Fruit fly (Drosophila melanogaster) whole organism, embryonic: ENCODE data around the gene CG9961.

Experiments used
- Antp ChIP-seq: fragments of 200-800 bp; sonication (Bioruptor generic); optimal IDR thresholded peaks from 3 replicates; lab custom pipeline; 2016; ENCODE audit warnings: missing biosample characterization, missing genetic modification characterization
- Asciz ChIP-seq: fragments of 200-800 bp; sonication (Bioruptor generic); optimal IDR thresholded peaks from 2 replicates; lab custom pipeline; 2017; ENCODE audit warnings: missing biosample characterization, mild to moderate bottlenecking, missing genetic modification characterization, missing genetic modification reagents
- Bgb ChIP-seq: fragments of 200-800 bp; sonication (Bioruptor generic); IDR thresholded peaks from 2 replicates; pipeline ENCODE4 v1.3.6; 2022; ENCODE audit warnings: missing biosample characterization, missing genetic modification characterization; ENCODE audit not compliant: partially characterized antibody
- C15 ChIP-seq: fragments of 200-800 bp; sonication (Bioruptor generic); IDR thresholded peaks from 3 replicates; pipeline ENCODE4 v1.3.6; 2022; ENCODE audit warnings: missing biosample characterization, missing genetic modification characterization
- CG10147 ChIP-seq: fragments of 200-800 bp; sonication (Bioruptor generic); optimal IDR thresholded peaks from 2 replicates; lab custom pipeline; 2019; ENCODE audit warnings: missing biosample characterization, mild to moderate bottlenecking, missing genetic modification characterization, moderate library complexity
- CG10209 ChIP-seq: fragments of 200-800 bp; sonication (Bioruptor generic); optimal IDR thresholded peaks from 3 replicates; lab custom pipeline; 2017; ENCODE audit warnings: missing biosample characterization, mild to moderate bottlenecking, missing genetic modification characterization, missing genetic modification reagents
- CG10274 ChIP-seq: fragments of 200-800 bp; sonication (Bioruptor generic); optimal IDR thresholded peaks from 3 replicates; lab custom pipeline; 2017; ENCODE audit warnings: missing biosample characterization, mild to moderate bottlenecking, missing genetic modification characterization
- CG10462 ChIP-seq: fragments of 200-800 bp; sonication (Bioruptor generic); optimal IDR thresholded peaks from 2 replicates; lab custom pipeline; 2016; ENCODE audit warnings: missing biosample characterization, missing genetic modification characterization
- CG12155 ChIP-seq: fragments of 200-800 bp; sonication (Bioruptor generic); optimal IDR thresholded peaks from 3 replicates; lab custom pipeline; 2016; ENCODE audit warnings: missing biosample characterization, missing genetic modification characterization
- CG12744 ChIP-seq: fragments of 200-800 bp; sonication (Bioruptor generic); optimal IDR thresholded peaks from 2 replicates; lab custom pipeline; 2016; ENCODE audit warnings: missing biosample characterization, missing genetic modification characterization
- CG12769 ChIP-seq: fragments of 200-800 bp; sonication (Bioruptor generic); optimal IDR thresholded peaks from 2 replicates; lab custom pipeline; 2019; ENCODE audit warnings: missing biosample characterization, mild to moderate bottlenecking, missing genetic modification characterization, moderate library complexity
- CG13424 ChIP-seq: fragments of 200-800 bp; sonication (Bioruptor generic); optimal IDR thresholded peaks from 2 replicates; lab custom pipeline; 2019; ENCODE audit warnings: missing biosample characterization, mild to moderate bottlenecking, missing genetic modification characterization, moderate library complexity
- CG13624 ChIP-seq: fragments of 200-800 bp; sonication (Bioruptor generic); optimal IDR thresholded peaks from 2 replicates; lab custom pipeline; 2016; ENCODE audit warnings: missing biosample characterization, missing genetic modification characterization
- CG18619 ChIP-seq: fragments of 200-800 bp; sonication (Bioruptor generic); optimal IDR thresholded peaks from 3 replicates; lab custom pipeline; 2017; ENCODE audit warnings: missing biosample characterization, mild to moderate bottlenecking, missing genetic modification characterization
- CG2120 ChIP-seq: fragments of 200-800 bp; sonication (Bioruptor generic); optimal IDR thresholded peaks from 3 replicates; lab custom pipeline; 2016; ENCODE audit warnings: missing biosample characterization, missing genetic modification characterization
- CG2199 ChIP-seq: fragments of 200-800 bp; sonication (Bioruptor generic); IDR thresholded peaks from 3 replicates; pipeline ENCODE4 v1.3.6; 2022; ENCODE audit warnings: missing biosample characterization, missing genetic modification characterization
- CG30403 ChIP-seq: fragments of 200-800 bp; sonication (Bioruptor generic); optimal IDR thresholded peaks from 3 replicates; lab custom pipeline; 2016; ENCODE audit warnings: missing biosample characterization, missing genetic modification characterization
- CG32532 ChIP-seq: fragments of 200-800 bp; sonication (Bioruptor generic); IDR thresholded peaks from 2 replicates; pipeline ENCODE4 v1.3.6; 2022; ENCODE audit warnings: missing biosample characterization, missing genetic modification characterization
- CG34422 ChIP-seq: fragments of 200-800 bp; sonication (Bioruptor generic); IDR thresholded peaks from 3 replicates; pipeline ENCODE4 v1.3.6; 2022; ENCODE audit warnings: missing biosample characterization, missing genetic modification characterization
- CG6689 ChIP-seq: fragments of 200-800 bp; sonication (Bioruptor generic); IDR thresholded peaks from 2 replicates; pipeline ENCODE4 v1.3.6; 2022; ENCODE audit warnings: missing biosample characterization, missing genetic modification characterization
- CG7357 ChIP-seq: fragments of 200-800 bp; sonication (Bioruptor generic); IDR thresholded peaks from 3 replicates; pipeline ENCODE4 v1.3.6; 2022; ENCODE audit warnings: missing biosample characterization, missing genetic modification characterization
- CG7786 ChIP-seq: fragments of 200-800 bp; sonication (Bioruptor generic); optimal IDR thresholded peaks from 2 replicates; lab custom pipeline; 2016; ENCODE audit warnings: missing biosample characterization, missing genetic modification characterization
- CG9932 ChIP-seq: fragments of 200-800 bp; sonication (Bioruptor generic); IDR thresholded peaks from 2 replicates; pipeline ENCODE4 v1.3.6; 2022; ENCODE audit warnings: missing biosample characterization, missing genetic modification characterization
- CHES-1-like ChIP-seq: fragments of 200-800 bp; sonication (Bioruptor generic); optimal IDR thresholded peaks from 2 replicates; lab custom pipeline; 2016; ENCODE audit warnings: missing biosample characterization, missing genetic modification characterization
- D19B ChIP-seq: fragments of 200-800 bp; sonication (Bioruptor generic); optimal IDR thresholded peaks from 2 replicates; lab custom pipeline; 2017; ENCODE audit warnings: missing biosample characterization, mild to moderate bottlenecking, missing genetic modification characterization
- Dip3 ChIP-seq: fragments of 200-800 bp; sonication (Bioruptor generic); optimal IDR thresholded peaks from 3 replicates; lab custom pipeline; 2016; ENCODE audit warnings: missing biosample characterization, missing genetic modification characterization
- Ets65A ChIP-seq: fragments of 200-800 bp; sonication (Bioruptor generic); peaks from one replicate; lab custom pipeline; 2016; ENCODE audit warnings: missing biosample characterization, missing genetic modification characterization
- HLH4C ChIP-seq: fragments of 200-800 bp; sonication (Bioruptor generic); IDR thresholded peaks from 3 replicates; pipeline ENCODE4 v1.3.6; 2022; ENCODE audit warnings: missing biosample characterization, missing genetic modification characterization; ENCODE audit not compliant: partially characterized antibody
- HLH54F ChIP-seq: fragments of 200-800 bp; sonication (Bioruptor generic); optimal IDR thresholded peaks from 3 replicates; lab custom pipeline; 2016; ENCODE audit warnings: missing biosample characterization, missing genetic modification characterization
- Hr51 ChIP-seq, 2 experiments: fragments of 200-800 bp; sonication (Bioruptor generic); optimal IDR thresholded peaks; 2 replicates in 1 of 2; 3 replicates in 1 of 2; lab custom pipeline; 2016 to 2018; ENCODE audit warnings: missing biosample characterization in 2 of 2, missing genetic modification characterization in 2 of 2, mild to moderate bottlenecking in 1 of 2, moderate library complexity in 1 of 2
- Med ChIP-seq: fragments of 200-800 bp; sonication (Bioruptor generic); peaks from one replicate; lab custom pipeline; 2016; ENCODE audit warnings: missing biosample characterization, missing genetic modification characterization, mild to moderate bottlenecking, inconsistent platforms, moderate library complexity
- Meics ChIP-seq: fragments of 200-800 bp; sonication (Bioruptor generic); optimal IDR thresholded peaks from 2 replicates; lab custom pipeline; 2017; ENCODE audit warnings: missing biosample characterization, mild to moderate bottlenecking, missing genetic modification characterization
- Rfx ChIP-seq: fragments of 200-800 bp; sonication (Bioruptor generic); IDR thresholded peaks from 2 replicates; pipeline ENCODE4 v1.3.6; 2022; ENCODE audit warnings: missing biosample characterization, missing genetic modification characterization
- Sin3A ChIP-seq: fragments of >200 bp; optimal IDR thresholded peaks from 2 replicates; lab custom pipeline; 2018
- al ChIP-seq: fragments of 200-800 bp; sonication (Bioruptor generic); IDR thresholded peaks from 2 replicates; pipeline ENCODE4 v1.3.6; 2022; ENCODE audit warnings: missing biosample characterization, missing genetic modification characterization
- dpn ChIP-seq, 2 experiments: fragments of 200-800 bp; sonication (Bioruptor generic); optimal IDR thresholded peaks; 3 replicates each; lab custom pipeline; 2016; ENCODE audit warnings: missing biosample characterization in 2 of 2, missing genetic modification characterization in 2 of 2
- fu2 ChIP-seq: fragments of 200-800 bp; sonication (Bioruptor generic); optimal IDR thresholded peaks from 2 replicates; lab custom pipeline; 2016; ENCODE audit warnings: missing biosample characterization, missing genetic modification characterization
- klu ChIP-seq: fragments of 200-800 bp; sonication (Bioruptor generic); IDR thresholded peaks from 2 replicates; pipeline ENCODE4 v1.3.6; 2022; ENCODE audit warnings: missing biosample characterization, missing genetic modification characterization
- lilli ChIP-seq: fragments of 200-800 bp; sonication (Bioruptor generic); optimal IDR thresholded peaks from 3 replicates; lab custom pipeline; 2016; ENCODE audit warnings: missing biosample characterization, missing genetic modification characterization
- luna ChIP-seq: fragments of 200-800 bp; sonication (Bioruptor generic); optimal IDR thresholded peaks from 2 replicates; lab custom pipeline; 2016; ENCODE audit warnings: missing biosample characterization, missing genetic modification characterization
- pho ChIP-seq: fragments of 200-800 bp; sonication (Bioruptor generic); optimal IDR thresholded peaks from 2 replicates; lab custom pipeline; 2016; ENCODE audit warnings: missing biosample characterization, missing genetic modification characterization
- row ChIP-seq: fragments of 200-800 bp; sonication (Bioruptor generic); IDR thresholded peaks from 3 replicates; pipeline ENCODE4 v1.3.6; 2022; ENCODE audit warnings: missing biosample characterization, missing genetic modification characterization
- sisA ChIP-seq: fragments of 200-800 bp; sonication (Bioruptor generic); IDR thresholded peaks from 2 replicates; pipeline ENCODE4 v1.3.6; 2022; ENCODE audit warnings: missing biosample characterization, missing genetic modification characterization
- slbo ChIP-seq: fragments of 200-800 bp; sonication (Bioruptor generic); IDR thresholded peaks from 2 replicates; pipeline ENCODE4 v1.3.6; 2022; ENCODE audit warnings: missing biosample characterization, missing genetic modification characterization
- zfh2 ChIP-seq: fragments of 200-800 bp; sonication (Bioruptor generic); optimal IDR thresholded peaks from 2 replicates; lab custom pipeline; 2016; ENCODE audit warnings: missing biosample characterization, missing genetic modification characterization

CG9961 gene

DNA sequence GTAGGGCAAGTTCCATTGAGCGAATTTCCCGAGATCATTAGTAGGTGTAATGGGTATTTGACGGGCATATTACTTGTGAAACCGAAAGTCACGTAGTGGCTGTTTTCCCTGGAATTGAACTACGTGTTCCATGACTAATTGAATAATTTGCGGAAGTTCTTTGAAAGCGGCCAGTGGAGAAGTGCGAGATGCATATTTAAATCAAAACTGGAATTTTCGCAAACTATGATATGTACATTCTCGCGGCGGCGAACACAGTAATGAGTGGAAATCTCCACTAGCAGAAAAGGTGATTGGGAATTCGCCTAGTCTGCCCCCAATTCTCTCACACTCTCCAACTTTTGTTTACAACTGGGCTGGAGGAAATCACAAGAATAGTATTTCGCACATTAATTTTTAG, 9.8 kb downstream of the CG9961 start:
- TF ChIP-seq CG2120: peak; percentile 63
- TF ChIP-seq slbo: peak; percentile 32; the same call in 1 of the 2 replicates
- TF ChIP-seq CG9932 (GFP tag; lab: Robert Waterston, UW): peak; percentile 59
- peak; percentile 35 for TF ChIP-seq HLH54F (GFP tag; lab: Kevin White, UChicago)
- no peak for TF ChIP-seq HLH4C
- 0 out of 3 replicates have a peak, but pooled peaks have one; percentile 27 for TF ChIP-seq CG7357
- TF ChIP-seq CG2199: no peak
- TF ChIP-seq Antp (GFP tag; lab: Kevin White, UChicago): peak; percentile 11
- TF ChIP-seq Asciz (GFP tag; lab: Kevin White, UChicago): no peak
- TF ChIP-seq CG10274: peak; percentile 96
- peak; percentile 12 for TF ChIP-seq luna (GFP tag; lab: Kevin White, UChicago)
- TF ChIP-seq Rfx (GFP tag; lab: Robert Waterston, UW): peak; percentile 51
- TF ChIP-seq Bgb (GFP tag; lab: Robert Waterston, UW): no peak
- peak; percentile 21 for TF ChIP-seq CG7786 (GFP tag; lab: Kevin White, UChicago)
- no peak for TF ChIP-seq CG13424
- 0 out of 2 replicates have a peak, but pooled peaks have one; percentile 29 for TF ChIP-seq klu (GFP tag; lab: Robert Waterston, UW)
- peak; percentile 52; the same call in 1 of the 2 replicates for TF ChIP-seq CG32532 (GFP tag; lab: Robert Waterston, UW)
- TF ChIP-seq Ets65A (GFP tag; lab: Kevin White, UChicago): peak; percentile 43
- peak; percentile 6 for TF ChIP-seq CG12155
- TF ChIP-seq row (GFP tag; lab: Robert Waterston, UW): 0 out of 3 replicates have a peak, but pooled peaks have one; percentile 43
- peak; percentile 17 for TF ChIP-seq CG18619 (GFP tag; lab: Kevin White, UChicago)
- TF ChIP-seq CG30403: peak; percentile 7
- peak; percentile 47 for TF ChIP-seq CG12769 (tag; lab: Kevin White, UChicago)
- peak; percentile 79 for TF ChIP-seq Med (GFP tag; lab: Kevin White, UChicago)
- peak; percentile 56; the same call in 1 of the 2 replicates for TF ChIP-seq al
- TF ChIP-seq CG10209: no peak
- TF ChIP-seq CHES-1-like (GFP tag; lab: Kevin White, UChicago): peak; percentile 12
- TF ChIP-seq Dip3 (GFP tag; lab: Kevin White, UChicago): peak; percentile 36
- TF ChIP-seq C15 (GFP tag; lab: Robert Waterston, UW): 0 out of 3 replicates have a peak, but pooled peaks have one; percentile 23
- TF ChIP-seq Hr51 (GFP tag; optimal IDR thresholded peaks at IDR 0.05; lab: Kevin White, UChicago): no peak
- 0 out of 2 replicates have a peak, but pooled peaks have one; percentile 7 for TF ChIP-seq sisA (GFP tag; lab: Robert Waterston, UW)
- TF ChIP-seq fu2 (GFP tag; lab: Kevin White, UChicago): peak; percentile 38
- TF ChIP-seq pho (GFP tag; lab: Kevin White, UChicago): peak; percentile 44
- peak; percentile 11 for TF ChIP-seq CG13624
- TF ChIP-seq zfh2 (GFP tag; lab: Kevin White, UChicago): peak; percentile 57
- no peak for TF ChIP-seq CG10462 (GFP tag; lab: Kevin White, UChicago)
- no peak for TF ChIP-seq CG12744 (GFP tag; lab: Kevin White, UChicago)
- peak in 1 of 2 experiments; percentile 14 for TF ChIP-seq dpn (GFP tag; optimal IDR thresholded peaks at IDR 0.05; lab: Kevin White, UChicago)
- TF ChIP-seq CG34422 (GFP tag; lab: Robert Waterston, UW): no peak
- TF ChIP-seq Sin3A: no peak
- 0 out of 2 replicates have a peak, but pooled peaks have one; percentile 11 for TF ChIP-seq CG6689 (GFP tag; lab: Robert Waterston, UW)
- TF ChIP-seq CG10147 (GFP tag; lab: Kevin White, UChicago): peak; percentile 37
- peak; percentile 12 for TF ChIP-seq Meics (GFP tag; lab: Kevin White, UChicago)
- peak; percentile 17 for TF ChIP-seq D19B (GFP tag; lab: Kevin White, UChicago)
- TF ChIP-seq lilli (GFP tag; lab: Kevin White, UChicago): peak; percentile 23
